Fruit fly (Drosophila melanogaster) whole organism, prepupa: ENCODE results near the gene CG12983.

Experiments
- Blimp-1 ChIP-seq: fragments of 200-800 bp; sonication (Bioruptor generic); optimal IDR thresholded peaks from 3 replicates; lab custom pipeline; 2017; ENCODE audit warnings: missing biosample characterization, missing genetic modification characterization, mild to moderate bottlenecking, moderate library complexity, missing genetic modification reagents
- CG10669 ChIP-seq: fragments of 200-800 bp; sonication (Bioruptor generic); optimal IDR thresholded peaks from 3 replicates; lab custom pipeline; 2018; ENCODE audit warnings: missing biosample characterization, mild to moderate bottlenecking, missing genetic modification characterization, moderate library complexity
- CG11762 ChIP-seq: fragments of 200-800 bp; sonication (Bioruptor generic); optimal IDR thresholded peaks from 3 replicates; lab custom pipeline; 2016; ENCODE audit warnings: missing biosample characterization, missing genetic modification characterization; ENCODE audit not compliant: insufficient read depth
- CG11902 ChIP-seq: fragments of 200-800 bp; sonication (Bioruptor generic); optimal IDR thresholded peaks from 3 replicates; lab custom pipeline; 2016; ENCODE audit warnings: missing biosample characterization, missing genetic modification characterization
- CG15336 ChIP-seq: fragments of 200-800 bp; sonication (Bioruptor generic); IDR thresholded peaks from 2 replicates; pipeline ENCODE4 v1.3.6; 2022; ENCODE audit warnings: missing biosample characterization, missing genetic modification characterization
- CG16779 ChIP-seq: fragments of 200-800 bp; sonication (Bioruptor generic); optimal IDR thresholded peaks from 3 replicates; lab custom pipeline; 2017; ENCODE audit warnings: missing biosample characterization, mild to moderate bottlenecking, missing genetic modification characterization
- CG3032 ChIP-seq: fragments of 200-800 bp; optimal IDR thresholded peaks from 2 replicates; lab custom pipeline; 2019; ENCODE audit warnings: missing biosample characterization, mild to moderate bottlenecking, missing genetic modification characterization, moderate library complexity
- CG31627 ChIP-seq: fragments of 200-800 bp; sonication (Bioruptor generic); optimal IDR thresholded peaks from 3 replicates; lab custom pipeline; 2016; ENCODE audit warnings: missing biosample characterization, missing genetic modification characterization
- CG32006 ChIP-seq: fragments of 200-800 bp; sonication (Bioruptor generic); optimal IDR thresholded peaks from 3 replicates; lab custom pipeline; 2017; ENCODE audit warnings: missing biosample characterization, mild to moderate bottlenecking, missing genetic modification characterization
- CG34406 ChIP-seq: fragments of 200-800 bp; sonication (Bioruptor generic); optimal IDR thresholded peaks from 3 replicates; lab custom pipeline; 2016; ENCODE audit warnings: missing biosample characterization, missing genetic modification characterization
- CG3919 ChIP-seq: fragments of 200-800 bp; sonication (Bioruptor generic); optimal IDR thresholded peaks from 3 replicates; lab custom pipeline; 2016; ENCODE audit warnings: missing biosample characterization, missing genetic modification characterization
- CG4318 ChIP-seq: fragments of 200-800 bp; sonication (Bioruptor generic); optimal IDR thresholded peaks from 3 replicates; lab custom pipeline; 2017; ENCODE audit warnings: missing biosample characterization, mild to moderate bottlenecking, missing genetic modification characterization
- CG6163 ChIP-seq: fragments of 200-800 bp; sonication (Bioruptor generic); IDR thresholded peaks from 3 replicates; pipeline ENCODE4 v1.3.6; 2022; ENCODE audit warnings: missing biosample characterization, missing genetic modification characterization
- CG6792 ChIP-seq: fragments of 200-800 bp; sonication (Bioruptor generic); optimal IDR thresholded peaks from 3 replicates; lab custom pipeline; 2016; ENCODE audit warnings: missing biosample characterization, missing genetic modification characterization
- CG6808 ChIP-seq: fragments of 200-800 bp; sonication (Bioruptor generic); optimal IDR thresholded peaks from 3 replicates; lab custom pipeline; 2017; ENCODE audit warnings: missing biosample characterization, missing genetic modification characterization, mild to moderate bottlenecking, moderate library complexity, missing genetic modification reagents
- CG7368 ChIP-seq: fragments of 200-800 bp; sonication (Bioruptor generic); optimal IDR thresholded peaks from 3 replicates; lab custom pipeline; 2016; ENCODE audit warnings: missing biosample characterization, missing genetic modification characterization
- CG8119 ChIP-seq: fragments of 200-800 bp; sonication (Bioruptor generic); IDR thresholded peaks from 3 replicates; pipeline ENCODE4 v1.3.6; 2022; ENCODE audit warnings: missing biosample characterization, missing genetic modification characterization
- CG8319 ChIP-seq: fragments of 200-800 bp; sonication (Bioruptor generic); optimal IDR thresholded peaks from 3 replicates; lab custom pipeline; 2016; ENCODE audit warnings: missing biosample characterization, missing genetic modification characterization
- CG9139 ChIP-seq: fragments of 200-800 bp; sonication (Bioruptor generic); optimal IDR thresholded peaks from 3 replicates; lab custom pipeline; 2017; ENCODE audit warnings: missing biosample characterization, mild to moderate bottlenecking, missing genetic modification characterization
- Eip75B ChIP-seq: fragments of 200-800 bp; sonication (Bioruptor generic); optimal IDR thresholded peaks from 3 replicates; lab custom pipeline; 2016; ENCODE audit warnings: missing biosample characterization, missing genetic modification characterization
- Eip78C ChIP-seq: fragments of 200-800 bp; sonication (Bioruptor generic); peaks from one replicate; lab custom pipeline; 2016; ENCODE audit warnings: missing biosample characterization, missing genetic modification characterization
- Ets21C ChIP-seq: fragments of 200-800 bp; sonication (Bioruptor generic); optimal IDR thresholded peaks from 3 replicates; lab custom pipeline; 2016; ENCODE audit warnings: missing biosample characterization, missing genetic modification characterization
- Gug ChIP-seq: fragments of 200-800 bp; sonication (Bioruptor generic); IDR thresholded peaks from 2 replicates; pipeline ENCODE4 v1.3.6; 2022; ENCODE audit warnings: missing biosample characterization, missing genetic modification characterization
- Hr39 ChIP-seq: fragments of 200-800 bp; sonication (Bioruptor generic); optimal IDR thresholded peaks from 2 replicates; lab custom pipeline; 2016; ENCODE audit warnings: missing biosample characterization, missing genetic modification characterization
- Lpt ChIP-seq: fragments of 200-800 bp; sonication (Bioruptor generic); optimal IDR thresholded peaks from 3 replicates; lab custom pipeline; 2016; ENCODE audit warnings: missing biosample characterization, missing genetic modification characterization
- Met ChIP-seq: fragments of 200-800 bp; sonication (Bioruptor generic); optimal IDR thresholded peaks from 3 replicates; lab custom pipeline; 2016; ENCODE audit warnings: missing biosample characterization, missing genetic modification characterization
- Smox ChIP-seq: fragments of 200-800 bp; sonication (Bioruptor generic); optimal IDR thresholded peaks from 3 replicates; lab custom pipeline; 2016; ENCODE audit warnings: missing biosample characterization, missing genetic modification characterization
- Sox102F ChIP-seq: fragments of 200-800 bp; sonication (Bioruptor generic); optimal IDR thresholded peaks from 2 replicates; lab custom pipeline; 2016; ENCODE audit warnings: missing biosample characterization, mild to moderate bottlenecking, missing genetic modification characterization
- Sox14 ChIP-seq: fragments of 200-800 bp; sonication (Bioruptor generic); optimal IDR thresholded peaks from 3 replicates; lab custom pipeline; 2016; ENCODE audit warnings: missing biosample characterization, missing genetic modification characterization
- Sox15 ChIP-seq: fragments of 200-800 bp; sonication (Bioruptor generic); optimal IDR thresholded peaks from 3 replicates; lab custom pipeline; 2016; ENCODE audit warnings: missing biosample characterization, missing genetic modification characterization
- achi ChIP-seq: fragments of 200-800 bp; sonication (Bioruptor generic); optimal IDR thresholded peaks from 3 replicates; lab custom pipeline; 2016; ENCODE audit warnings: missing biosample characterization, missing genetic modification characterization
- acj6 ChIP-seq: fragments of 200-800 bp; sonication (Bioruptor generic); optimal IDR thresholded peaks from 3 replicates; lab custom pipeline; 2016; ENCODE audit warnings: missing biosample characterization, missing genetic modification characterization
- cyc ChIP-seq: fragments of 200-800 bp; sonication (Bioruptor generic); optimal IDR thresholded peaks from 3 replicates; lab custom pipeline; 2016; ENCODE audit warnings: missing biosample characterization, missing genetic modification characterization
- dsx ChIP-seq: fragments of 200-800 bp; optimal IDR thresholded peaks from 3 replicates; lab custom pipeline; 2019; ENCODE audit warnings: missing biosample characterization, mild to moderate bottlenecking, missing genetic modification characterization, moderate library complexity; ENCODE audit not compliant: poor library complexity, severe bottlenecking
- eg ChIP-seq: fragments of 200-800 bp; sonication (Bioruptor generic); IDR thresholded peaks from 3 replicates; pipeline ENCODE4 v1.3.6; 2022; ENCODE audit warnings: missing biosample characterization, missing genetic modification characterization
- esn ChIP-seq: fragments of 200-800 bp; sonication (Bioruptor generic); optimal IDR thresholded peaks from 2 replicates; lab custom pipeline; 2016; ENCODE audit warnings: missing biosample characterization, mild to moderate bottlenecking, missing genetic modification characterization, moderate library complexity
- fd59A ChIP-seq: fragments of 200-800 bp; sonication (Bioruptor generic); optimal IDR thresholded peaks from 2 replicates; lab custom pipeline; 2017; ENCODE audit warnings: missing biosample characterization, mild to moderate bottlenecking, missing genetic modification characterization, missing genetic modification reagents
- fd85E ChIP-seq: fragments of 200-800 bp; sonication (Bioruptor generic); optimal IDR thresholded peaks from 3 replicates; lab custom pipeline; 2016; ENCODE audit warnings: missing biosample characterization, missing genetic modification characterization
- fkh ChIP-seq: fragments of 200-800 bp; sonication (Bioruptor generic); optimal IDR thresholded peaks from 3 replicates; lab custom pipeline; 2017; ENCODE audit warnings: missing biosample characterization, mild to moderate bottlenecking, missing genetic modification characterization, moderate library complexity
- lz ChIP-seq: fragments of 200-800 bp; sonication (Bioruptor generic); optimal IDR thresholded peaks from 3 replicates; lab custom pipeline; 2016; ENCODE audit warnings: missing biosample characterization, missing genetic modification characterization
- net ChIP-seq: fragments of 200-800 bp; sonication (Bioruptor generic); optimal IDR thresholded peaks from 3 replicates; lab custom pipeline; 2016; ENCODE audit warnings: missing biosample characterization, missing genetic modification characterization
- spab ChIP-seq: fragments of 200-800 bp; sonication (Bioruptor generic); optimal IDR thresholded peaks from 2 replicates; lab custom pipeline; 2017; ENCODE audit warnings: missing biosample characterization, mild to moderate bottlenecking, missing genetic modification characterization, missing genetic modification reagents
- ss ChIP-seq, 2 experiments: fragments of 200-800 bp; sonication (Bioruptor generic); optimal IDR thresholded peaks; 2 replicates in 1 of 2; 3 replicates in 1 of 2; lab custom pipeline; 2017 to 2018; ENCODE audit warnings: mild to moderate bottlenecking in 2 of 2, missing biosample characterization in 2 of 2, missing genetic modification characterization in 2 of 2, moderate library complexity in 1 of 2
- svp ChIP-seq: fragments of 200-800 bp; sonication (Bioruptor generic); peaks from one replicate; lab custom pipeline; 2016; ENCODE audit warnings: missing biosample characterization, missing genetic modification characterization
- topi ChIP-seq: fragments of 200-800 bp; sonication (Bioruptor generic); optimal IDR thresholded peaks from 3 replicates; lab custom pipeline; 2016; ENCODE audit warnings: missing biosample characterization, missing genetic modification characterization
- vri ChIP-seq: fragments of 200-800 bp; sonication (Bioruptor generic); optimal IDR thresholded peaks from 3 replicates; lab custom pipeline; 2016; ENCODE audit warnings: missing biosample characterization, mild to moderate bottlenecking, missing genetic modification characterization

Gene CG12983

dm6 chr3L:21010846-21011607 lies 44.5 kb upstream of the CG12983 start (continued):
- TF ChIP-seq eg (GFP tag; lab: Robert Waterston, UW) (peak; percentile 54; the same call in 2 of the 3 replicates), esn (peak; percentile 61), topi (peak; percentile 70), CG9139 (GFP tag; lab: Kevin White, UChicago) (no peak), Eip75B (GFP tag; lab: Kevin White, UChicago) (no peak), CG3919 (GFP tag; lab: Kevin White, UChicago) (peak; percentile 32), CG15336 (peak; percentile 67), vri (peak; percentile 6), ss (GFP tag; optimal IDR thresholded peaks at IDR 0.05; lab: Kevin White, UChicago) (peak; percentile 3 to 8), CG11902 (GFP tag; lab: Kevin White, UChicago) (no peak), Sox15 (GFP tag; lab: Kevin White, UChicago) (peak; percentile 15), fd85E (no peak), fd59A (GFP tag; lab: Kevin White, UChicago) (peak; percentile 9), Eip78C (peak; percentile 86), net (GFP tag; lab: Kevin White, UChicago) (peak; percentile 57), dsx (GFP tag; lab: Kevin White, UChicago) (peak; percentile 13), CG32006 (GFP tag; lab: Kevin White, UChicago) (peak; percentile 87), CG6792 (no peak), Ets21C (GFP tag; lab: Kevin White, UChicago) (no peak), achi (GFP tag; lab: Kevin White, UChicago) (peak; percentile 69), Gug (GFP tag; lab: Robert Waterston, UW) (no peak), lz (GFP tag; lab: Kevin White, UChicago) (no peak), acj6 (GFP tag; lab: Kevin White, UChicago) (peak; percentile 44), Lpt (peak; percentile 37), Hr39 (peak; percentile 46), CG3032 (tag; lab: Kevin White, UChicago) (no peak), CG11762 (peak; percentile 21), CG16779 (tag; lab: Kevin White, UChicago) (no peak), spab (no peak), svp (peak; percentile 67), Sox102F (GFP tag; lab: Kevin White, UChicago) (peak; percentile 45), CG4318 (GFP tag; lab: Kevin White, UChicago) (peak; percentile 66), CG6808 (GFP tag; lab: Kevin White, UChicago) (no peak), Blimp-1 (GFP tag; lab: Kevin White, UChicago) (no peak), Sox14 (peak; percentile 30), CG31627 (GFP tag; lab: Kevin White, UChicago) (peak; percentile 47), CG8119 (GFP tag; lab: Robert Waterston, UW) (peak; percentile 75), CG34406 (peak; percentile 50)
- TF ChIP-seq, all 60 proteins: peak for 39

dm6 chr3L:21009405-21010120 lies 43.0 kb upstream of the CG12983 start:
- TF ChIP-seq CG11762 (peak; percentile 62), fkh (GFP tag; lab: Kevin White, UChicago) (no peak), Sox15 (GFP tag; lab: Kevin White, UChicago) (peak; percentile 64), CG6163 (peak; percentile 91), CG8319 (peak; percentile 66), Sox102F (GFP tag; lab: Kevin White, UChicago) (peak; percentile 89), CG16779 (tag; lab: Kevin White, UChicago) (peak; percentile 68), Met (GFP tag; lab: Kevin White, UChicago) (peak; percentile 88), CG8119 (GFP tag; lab: Robert Waterston, UW) (peak; percentile 82; the same call in 2 of the 3 replicates), CG7368 (GFP tag; lab: Kevin White, UChicago) (peak; percentile 60), CG6808 (GFP tag; lab: Kevin White, UChicago) (peak; percentile 35), CG10669 (GFP tag; lab: Kevin White, UChicago) (peak; percentile 60), vri (peak; percentile 78), CG6792 (peak; percentile 78), Lpt (peak; percentile 68), net (GFP tag; lab: Kevin White, UChicago) (peak; percentile 78), cyc (peak; percentile 81), Blimp-1 (GFP tag; lab: Kevin White, UChicago) (peak; percentile 7), Smox (peak; percentile 82), CG9139 (GFP tag; lab: Kevin White, UChicago) (peak; percentile 26), CG11902 (GFP tag; lab: Kevin White, UChicago) (peak; percentile 62), dsx (GFP tag; lab: Kevin White, UChicago) (peak; percentile 76), ss (GFP tag; optimal IDR thresholded peaks at IDR 0.05; lab: Kevin White, UChicago) (peak; percentile 22 to 43)
